Worm (Caenorhabditis elegans): Measurements from ENCODE around the gene K09C4.4.

Gene K09C4.4

DNA sequence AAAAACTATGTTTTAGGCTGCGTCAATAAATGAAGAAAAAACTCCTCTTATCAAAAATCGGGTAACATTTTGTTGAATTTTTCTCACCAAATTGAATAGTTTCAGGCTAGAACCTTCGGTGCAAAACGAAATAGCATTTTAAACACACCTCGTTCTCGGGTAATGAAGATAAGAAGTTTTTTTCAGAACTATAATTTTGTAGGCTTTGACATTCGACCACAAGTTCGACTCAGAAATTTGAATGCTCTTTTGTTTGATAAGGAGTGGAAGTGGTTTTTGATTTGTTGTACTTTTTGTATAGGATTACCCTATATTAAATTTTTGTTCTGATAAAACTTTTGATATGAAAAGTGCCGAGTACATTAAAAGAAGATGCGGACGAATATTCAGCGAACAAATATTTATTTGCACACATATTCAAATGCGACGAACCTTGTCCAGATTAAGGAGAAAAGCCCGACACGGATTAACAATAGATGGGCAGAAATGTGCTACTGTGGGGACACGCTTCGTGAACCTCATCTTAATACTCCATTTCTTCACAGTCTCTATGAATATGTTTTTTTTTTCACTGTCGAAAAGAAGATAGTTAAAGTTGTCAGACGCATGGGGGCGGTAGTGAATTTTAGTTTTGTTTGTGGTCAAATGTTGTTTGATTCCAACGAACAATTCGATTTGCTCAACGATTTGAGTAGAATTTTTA is 17.5 kb downstream of the K09C4.4 start:
- TF ChIP-seq mxl-3 (GFP tag; optimal IDR thresholded peaks at IDR 0.05) (no peak), pqm-1 (tag; optimal IDR thresholded peaks at IDR 0.05) (peak; percentile 74), unc-130 (GFP tag; optimal IDR thresholded peaks at IDR 0.05) (no peak), dve-1 (tag; optimal IDR thresholded peaks at IDR 0.05; ENCODE audit: insufficient read depth) (peak; percentile 57), daf-19 (GFP tag; conservative IDR thresholded peaks at IDR 0.05) (no peak), F44E2.7 (GFP tag; IDR thresholded peaks at IDR 0.05) (no peak), spr-3 (GFP tag; optimal IDR thresholded peaks at IDR 0.05) (no peak), hmg-1.1 (GFP tag; IDR thresholded peaks at IDR 0.05) (no peak), nhr-77 (tag; optimal IDR thresholded peaks at IDR 0.05) (peak; percentile 42), skn-1 (tag; optimal IDR thresholded peaks at IDR 0.05) (no peak), fkh-10 (GFP tag; optimal IDR thresholded peaks at IDR 0.05) (no peak), madf-9 (GFP tag; conservative IDR thresholded peaks at IDR 0.05) (no peak), dmd-6 (GFP tag; IDR thresholded peaks at IDR 0.05) (peak; percentile 94), F37D6.2 (tag; optimal IDR thresholded peaks at IDR 0.05) (no peak), daf-16 (GFP tag; optimal IDR thresholded peaks at IDR 0.05) (no peak), daf-16 (tag; optimal IDR thresholded peaks at IDR 0.05) (peak; percentile 42), nhr-48 (tag; optimal IDR thresholded peaks at IDR 0.05) (peak; percentile 10), lin-29 (GFP tag; IDR thresholded peaks at IDR 0.05) (no peak), hlh-11 (tag; optimal IDR thresholded peaks at IDR 0.05) (peak; percentile 51), ama-1 (optimal IDR thresholded peaks at IDR 0.05) (no peak), daf-12 (tag; optimal IDR thresholded peaks at IDR 0.05) (no peak), snpc-1.2 (GFP tag; IDR thresholded peaks at IDR 0.05) (no peak), vab-7 (GFP tag; IDR thresholded peaks at IDR 0.05) (no peak), ceh-44 (GFP tag; IDR thresholded peaks at IDR 0.05) (no peak), F49E8.2 (tag; optimal IDR thresholded peaks at IDR 0.05; ENCODE audit: borderline replicate concordance) (no peak), nhr-28 (tag; optimal IDR thresholded peaks at IDR 0.05) (peak; percentile 86)

DNA sequence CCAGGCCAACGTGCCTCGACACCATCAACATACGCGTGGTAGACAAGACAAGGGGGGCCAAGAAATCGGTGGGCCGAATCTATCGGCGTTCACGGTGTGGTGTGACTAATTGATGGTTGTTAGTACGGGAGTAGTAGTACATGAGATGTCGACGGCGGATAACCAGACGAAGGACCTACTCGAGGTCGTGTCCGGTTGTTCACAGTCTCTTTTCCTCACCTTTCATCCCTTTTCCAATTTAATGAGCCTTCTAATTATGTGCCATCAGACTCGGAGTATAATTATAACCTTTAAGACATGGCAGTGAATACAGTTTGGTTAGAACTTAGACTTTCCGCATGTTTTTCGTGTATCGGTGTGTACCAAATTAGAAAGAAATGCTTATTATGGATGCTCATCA is 21.4 kb downstream of the K09C4.4 start:
- TF ChIP-seq F37D6.2 (tag; optimal IDR thresholded peaks at IDR 0.05), result no peak
- no peak for TF ChIP-seq ztf-11 (tag; optimal IDR thresholded peaks at IDR 0.05)
- no peak for TF ChIP-seq attf-4 (tag; optimal IDR thresholded peaks at IDR 0.05)
- no peak for TF ChIP-seq ceh-44 (GFP tag; IDR thresholded peaks at IDR 0.05)
- no peak for TF ChIP-seq daf-12 (tag; optimal IDR thresholded peaks at IDR 0.05)
- no peak for TF ChIP-seq egl-27 (tag; optimal IDR thresholded peaks at IDR 0.05)
- no peak for TF ChIP-seq nhr-42 (GFP tag; IDR thresholded peaks at IDR 0.05)
- no peak for TF ChIP-seq mdt-29 (GFP tag; IDR thresholded peaks at IDR 0.05)
- no peak for TF ChIP-seq duxl-1 (tag; optimal IDR thresholded peaks at IDR 0.05; ENCODE audit: poor library complexity)
- TF ChIP-seq R02D3.7 (tag; optimal IDR thresholded peaks at IDR 0.05), result no peak
- TF ChIP-seq lim-7 (GFP tag; IDR thresholded peaks at IDR 0.05), result no peak
- TF ChIP-seq nhr-6 (tag; optimal IDR thresholded peaks at IDR 0.05), result no peak
- no peak for TF ChIP-seq zag-1 (tag; optimal IDR thresholded peaks at IDR 0.05)
- no peak for TF ChIP-seq nhr-48 (tag; optimal IDR thresholded peaks at IDR 0.05)
- no peak for TF ChIP-seq F26F4.8 (GFP tag; conservative IDR thresholded peaks at IDR 0.05)
- TF ChIP-seq nhr-76 (tag; optimal IDR thresholded peaks at IDR 0.05), result no peak

DNA sequence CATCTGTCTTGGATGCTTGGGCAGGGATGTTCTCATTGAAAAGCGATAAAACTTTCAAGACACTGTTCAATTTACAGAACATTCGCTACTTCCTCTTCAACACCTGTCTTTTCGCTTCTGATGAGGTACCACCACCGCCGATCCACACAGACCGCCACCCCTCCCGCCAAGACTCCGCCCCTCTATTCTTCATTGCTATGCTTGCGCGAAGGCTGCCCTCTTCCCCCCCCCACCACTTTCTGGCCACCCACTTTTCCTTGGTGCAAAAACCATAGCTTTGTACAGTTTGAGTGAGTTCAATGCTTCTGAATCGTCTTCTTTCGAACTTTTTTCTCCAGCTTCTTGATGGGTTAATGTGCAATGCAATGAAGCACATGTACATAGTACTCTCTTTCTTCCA is 24.7 kb downstream of the K09C4.4 start:
- no peak for TF ChIP-seq F26F4.8 (GFP tag; conservative IDR thresholded peaks at IDR 0.05)
- no peak for TF ChIP-seq nhr-76 (tag; optimal IDR thresholded peaks at IDR 0.05)
- TF ChIP-seq saeg-2 (GFP tag; IDR thresholded peaks at IDR 0.05), result no peak
- TF ChIP-seq dmd-6 (GFP tag; IDR thresholded peaks at IDR 0.05), result no peak
- no peak for TF ChIP-seq mdl-1 (tag; optimal IDR thresholded peaks at IDR 0.05)
- TF ChIP-seq sdz-12 (GFP tag; optimal IDR thresholded peaks at IDR 0.05), result no peak
- no peak for TF ChIP-seq php-3 (GFP tag; IDR thresholded peaks at IDR 0.05)
- TF ChIP-seq set-16 (GFP tag; IDR thresholded peaks at IDR 0.05), result peak; percentile 67
- TF ChIP-seq ZK337.2 (GFP tag; IDR thresholded peaks at IDR 0.05), result no peak
